Fruit fly (Drosophila melanogaster) whole organism, embryonic: ENCODE data around the gene CG34026.

Experiments used
- CG10565 ChIP-seq: fragments of 200-800 bp; sonication (Bioruptor generic); optimal IDR thresholded peaks from 3 replicates; lab custom pipeline; 2016; ENCODE audit warnings: missing biosample characterization, mild to moderate bottlenecking, missing genetic modification characterization
- CG11456 ChIP-seq: fragments of 200-800 bp; sonication (Bioruptor generic); IDR thresholded peaks from 3 replicates; pipeline ENCODE4 v1.3.6; 2022; ENCODE audit warnings: missing biosample characterization, missing genetic modification characterization
- CG11695 ChIP-seq: fragments of 200-800 bp; sonication (Bioruptor generic); IDR thresholded peaks from 3 replicates; pipeline ENCODE4 v1.3.6; 2022; ENCODE audit warnings: missing biosample characterization, missing genetic modification characterization
- CG11696 ChIP-seq: fragments of 200-800 bp; sonication (Bioruptor generic); IDR thresholded peaks from 2 replicates; pipeline ENCODE4 v1.3.6; 2022; ENCODE audit warnings: missing biosample characterization, missing genetic modification characterization
- CG11723 ChIP-seq: fragments of 200-800 bp; sonication (Bioruptor generic); optimal IDR thresholded peaks from 2 replicates; lab custom pipeline; 2017; ENCODE audit warnings: missing biosample characterization, mild to moderate bottlenecking, missing genetic modification characterization
- CG14441 ChIP-seq: fragments of 200-800 bp; sonication (Bioruptor generic); IDR thresholded peaks from 2 replicates; pipeline ENCODE4 v1.3.6; 2022; ENCODE audit warnings: missing biosample characterization, missing genetic modification characterization
- CG1602 ChIP-seq: fragments of 200-800 bp; sonication (Bioruptor generic); optimal IDR thresholded peaks from 3 replicates; lab custom pipeline; 2016; ENCODE audit warnings: missing biosample characterization, missing genetic modification characterization
- CG1603 ChIP-seq: fragments of 200-800 bp; sonication (Bioruptor generic); optimal IDR thresholded peaks from 2 replicates; lab custom pipeline; 2019; ENCODE audit warnings: missing biosample characterization, mild to moderate bottlenecking, missing genetic modification characterization, moderate library complexity
- CG17186 ChIP-seq: fragments of 200-800 bp; sonication (Bioruptor generic); optimal IDR thresholded peaks from 3 replicates; lab custom pipeline; 2017; ENCODE audit warnings: missing biosample characterization, missing genetic modification reagents, missing genetic modification characterization
- CG18764 ChIP-seq: fragments of 200-800 bp; sonication (Bioruptor generic); optimal IDR thresholded peaks from 3 replicates; lab custom pipeline; 2016; ENCODE audit warnings: missing biosample characterization, missing genetic modification characterization
- CG2116 ChIP-seq: fragments of 200-800 bp; sonication (Bioruptor generic); optimal IDR thresholded peaks from 3 replicates; lab custom pipeline; 2018; ENCODE audit warnings: missing biosample characterization, mild to moderate bottlenecking, missing genetic modification characterization
- CG2129 ChIP-seq: fragments of 200-800 bp; sonication (Bioruptor generic); IDR thresholded peaks from 2 replicates; pipeline ENCODE4 v1.3.6; 2022; ENCODE audit warnings: missing biosample characterization, missing genetic modification characterization; ENCODE audit not compliant: partially characterized antibody
- CG30403 ChIP-seq: fragments of 200-800 bp; sonication (Bioruptor generic); optimal IDR thresholded peaks from 3 replicates; lab custom pipeline; 2016; ENCODE audit warnings: missing biosample characterization, missing genetic modification characterization
- CG33213 ChIP-seq: fragments of 200-800 bp; sonication (Bioruptor generic); optimal IDR thresholded peaks from 3 replicates; lab custom pipeline; 2016; ENCODE audit warnings: missing biosample characterization, missing genetic modification characterization
- CG34376 ChIP-seq: fragments of 200-800 bp; sonication (Bioruptor generic); optimal IDR thresholded peaks from 2 replicates; lab custom pipeline; 2018; ENCODE audit warnings: missing biosample characterization, mild to moderate bottlenecking, missing genetic modification characterization
- CG3995 ChIP-seq: fragments of 200-800 bp; sonication (Bioruptor generic); optimal IDR thresholded peaks from 3 replicates; lab custom pipeline; 2016; ENCODE audit warnings: missing biosample characterization, missing genetic modification characterization
- CG4617 ChIP-seq: fragments of 200-800 bp; sonication (Bioruptor generic); optimal IDR thresholded peaks from 3 replicates; lab custom pipeline; 2016; ENCODE audit warnings: missing biosample characterization, missing genetic modification characterization, borderline replicate concordance
- CG4707 ChIP-seq: fragments of 200-800 bp; sonication (Bioruptor generic); optimal IDR thresholded peaks from 2 replicates; lab custom pipeline; 2018; ENCODE audit warnings: missing biosample characterization, mild to moderate bottlenecking, missing genetic modification characterization, moderate library complexity
- CG6683 ChIP-seq: fragments of 200-800 bp; sonication (Bioruptor generic); optimal IDR thresholded peaks from 2 replicates; lab custom pipeline; 2017; ENCODE audit warnings: missing biosample characterization, mild to moderate bottlenecking, missing genetic modification characterization, missing genetic modification reagents
- CG9215 ChIP-seq: fragments of 200-800 bp; sonication (Bioruptor generic); IDR thresholded peaks from 2 replicates; pipeline ENCODE4 v1.3.6; 2022; ENCODE audit warnings: missing biosample characterization, missing genetic modification characterization
- CG9876 ChIP-seq: fragments of 200-800 bp; sonication (Bioruptor generic); optimal IDR thresholded peaks from 2 replicates; lab custom pipeline; 2016; ENCODE audit warnings: missing biosample characterization, missing genetic modification characterization
- CTCF ChIP-seq: fragments of 200-800 bp; sonication (Bioruptor generic); optimal IDR thresholded peaks from 2 replicates; lab custom pipeline; 2017; ENCODE audit warnings: missing biosample characterization, mild to moderate bottlenecking, missing genetic modification characterization, moderate library complexity
- Dip2 ChIP-seq: fragments of 200-800 bp; sonication (Bioruptor generic); IDR thresholded peaks from 2 replicates; pipeline ENCODE4 v1.3.6; 2022; ENCODE audit warnings: missing biosample characterization, missing genetic modification characterization
- Kr ChIP-seq: fragments of 200-800 bp; sonication (Bioruptor generic); optimal IDR thresholded peaks from 2 replicates; lab custom pipeline; 2017; ENCODE audit warnings: missing biosample characterization, mild to moderate bottlenecking, missing genetic modification characterization
- NK7.1 ChIP-seq: fragments of 200-800 bp; sonication (Bioruptor generic); optimal IDR thresholded peaks from 3 replicates; lab custom pipeline; 2016; ENCODE audit warnings: missing biosample characterization, missing genetic modification characterization
- Nf-YA ChIP-seq: fragments of 200-800 bp; sonication (Bioruptor generic); IDR thresholded peaks from 2 replicates; pipeline ENCODE4 v1.3.6; 2022; ENCODE audit warnings: missing biosample characterization, missing genetic modification characterization
- Spps ChIP-seq: fragments of 200-800 bp; sonication (Bioruptor generic); optimal IDR thresholded peaks from 2 replicates; lab custom pipeline; 2018; ENCODE audit warnings: missing biosample characterization, mild to moderate bottlenecking, missing genetic modification characterization
- al ChIP-seq: fragments of 200-800 bp; sonication (Bioruptor generic); IDR thresholded peaks from 2 replicates; pipeline ENCODE4 v1.3.6; 2022; ENCODE audit warnings: missing biosample characterization, missing genetic modification characterization
- az2 ChIP-seq: fragments of 200-800 bp; sonication (Bioruptor generic); optimal IDR thresholded peaks from 3 replicates; lab custom pipeline; 2016; ENCODE audit warnings: missing biosample characterization, missing genetic modification characterization
- btn ChIP-seq: fragments of 200-800 bp; sonication (Bioruptor generic); optimal IDR thresholded peaks from 2 replicates; lab custom pipeline; 2016; ENCODE audit warnings: missing biosample characterization, missing genetic modification characterization
- caup ChIP-seq: fragments of 200-800 bp; sonication (Bioruptor generic); optimal IDR thresholded peaks from 3 replicates; lab custom pipeline; 2017; ENCODE audit warnings: missing biosample characterization, mild to moderate bottlenecking, missing genetic modification characterization, moderate library complexity; ENCODE audit not compliant: severe bottlenecking
- cwo ChIP-seq: fragments of 200-800 bp; sonication (Bioruptor generic); optimal IDR thresholded peaks from 3 replicates; lab custom pipeline; 2017; ENCODE audit warnings: missing biosample characterization, missing genetic modification characterization, mild to moderate bottlenecking, moderate library complexity, missing genetic modification reagents
- disco-r ChIP-seq: fragments of 200-800 bp; sonication (Bioruptor generic); optimal IDR thresholded peaks from 2 replicates; lab custom pipeline; 2016; ENCODE audit warnings: missing biosample characterization, missing genetic modification characterization
- dysf ChIP-seq: fragments of 200-800 bp; sonication (Bioruptor generic); IDR thresholded peaks from 3 replicates; pipeline ENCODE4 v1.3.6; 2022; ENCODE audit warnings: missing biosample characterization, missing genetic modification characterization
- gcm ChIP-seq: fragments of 200-800 bp; sonication (Bioruptor generic); optimal IDR thresholded peaks from 2 replicates; lab custom pipeline; 2019; ENCODE audit warnings: missing biosample characterization, mild to moderate bottlenecking, missing genetic modification characterization, moderate library complexity
- grn ChIP-seq: fragments of 200-800 bp; sonication (Bioruptor generic); optimal IDR thresholded peaks from 3 replicates; lab custom pipeline; 2017; ENCODE audit warnings: missing biosample characterization, missing genetic modification characterization
- h ChIP-seq: fragments of >200 bp; optimal IDR thresholded peaks from 2 replicates; lab custom pipeline; 2017
- kni ChIP-seq: fragments of 200-800 bp; sonication (Bioruptor generic); optimal IDR thresholded peaks from 3 replicates; lab custom pipeline; 2017; ENCODE audit warnings: mild to moderate bottlenecking, missing biosample characterization, missing genetic modification reagents, missing genetic modification characterization
- oc ChIP-seq: fragments of 200-800 bp; sonication (Bioruptor generic); optimal IDR thresholded peaks from 2 replicates; lab custom pipeline; 2018; ENCODE audit warnings: missing biosample characterization, mild to moderate bottlenecking, missing genetic modification characterization, moderate library complexity
- pita ChIP-seq: fragments of 200-800 bp; sonication (Bioruptor generic); optimal IDR thresholded peaks from 2 replicates; lab custom pipeline; 2017; ENCODE audit warnings: missing biosample characterization, mild to moderate bottlenecking, missing genetic modification characterization
- pros ChIP-seq: fragments of 200-800 bp; sonication (Bioruptor generic); optimal IDR thresholded peaks from 3 replicates; lab custom pipeline; 2019; ENCODE audit warnings: missing biosample characterization, mild to moderate bottlenecking, missing genetic modification characterization, moderate library complexity
- run ChIP-seq: fragments of 200-800 bp; sonication (Bioruptor generic); optimal IDR thresholded peaks from 3 replicates; lab custom pipeline; 2018; ENCODE audit warnings: missing biosample characterization, mild to moderate bottlenecking, missing genetic modification characterization
- shn ChIP-seq: fragments of 200-800 bp; sonication (Bioruptor generic); optimal IDR thresholded peaks from 3 replicates; lab custom pipeline; 2016; ENCODE audit warnings: missing biosample characterization, missing genetic modification characterization
- slbo ChIP-seq: fragments of 200-800 bp; sonication (Bioruptor generic); IDR thresholded peaks from 2 replicates; pipeline ENCODE4 v1.3.6; 2022; ENCODE audit warnings: missing biosample characterization, missing genetic modification characterization
- sna ChIP-seq: fragments of 200-800 bp; sonication (Bioruptor generic); IDR thresholded peaks from 2 replicates; pipeline ENCODE4 v1.3.6; 2022; ENCODE audit warnings: missing biosample characterization, missing genetic modification characterization; ENCODE audit not compliant: partially characterized antibody
- sr ChIP-seq: fragments of 200-800 bp; sonication (Bioruptor generic); IDR thresholded peaks from 3 replicates; pipeline ENCODE4 v1.3.6; 2022; ENCODE audit warnings: missing biosample characterization, missing genetic modification characterization
- stwl ChIP-seq: fragments of 200-800 bp; sonication (Bioruptor generic); optimal IDR thresholded peaks from 3 replicates; lab custom pipeline; 2018; ENCODE audit warnings: missing biosample characterization, mild to moderate bottlenecking, missing genetic modification characterization, moderate library complexity
- tll ChIP-seq, 2 experiments: fragments of 200-800 bp in 1 of 2; fragments of >200 bp in 1 of 2; sonication (Bioruptor generic) in 1 of 2; optimal IDR thresholded peaks; 2 replicates each; lab custom pipeline; 2017 to 2019; ENCODE audit warnings: missing biosample characterization in 2 of 2, missing genetic modification characterization in 2 of 2, mild to moderate bottlenecking in 1 of 2, moderate library complexity in 1 of 2
- trh ChIP-seq: fragments of 200-800 bp; sonication (Bioruptor generic); optimal IDR thresholded peaks from 2 replicates; lab custom pipeline; 2016; ENCODE audit warnings: missing biosample characterization, missing genetic modification characterization
- tup ChIP-seq: fragments of 200-800 bp; sonication (Bioruptor generic); optimal IDR thresholded peaks from 2 replicates; lab custom pipeline; 2016; ENCODE audit warnings: missing biosample characterization, mild to moderate bottlenecking, missing genetic modification characterization, moderate library complexity
- twi ChIP-seq: fragments of 200-800 bp; optimal IDR thresholded peaks from 2 replicates; lab custom pipeline; 2019; ENCODE audit warnings: missing biosample characterization, mild to moderate bottlenecking, missing genetic modification characterization, moderate library complexity

The CG34026 gene

DNA sequence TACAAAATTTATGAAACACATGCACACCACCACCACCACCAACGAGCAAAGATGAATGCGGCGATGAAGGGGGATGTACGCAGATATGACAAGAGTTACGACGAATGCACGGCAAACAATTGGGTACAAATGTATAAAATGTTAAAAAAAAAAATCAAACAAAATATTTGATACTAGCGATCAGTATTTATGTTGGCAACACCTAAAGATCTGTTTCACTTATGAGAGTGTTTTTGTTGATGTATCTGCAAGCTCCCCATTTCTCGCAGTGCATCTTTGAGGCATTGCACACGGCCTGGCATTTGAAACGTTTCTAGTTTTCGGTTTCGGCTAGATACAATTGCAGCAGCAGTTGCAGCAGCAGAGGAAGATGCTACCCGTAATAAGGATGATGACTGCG is 46.8 kb upstream of the CG34026 start:
- TF ChIP-seq CG33213 (GFP tag; lab: Kevin White, UChicago): peak; percentile 61
- TF ChIP-seq h (lab: Kevin White, UChicago): no peak
- TF ChIP-seq trh (GFP tag; lab: Kevin White, UChicago): peak; percentile 47
- TF ChIP-seq kni (GFP tag; lab: Kevin White, UChicago): no peak
- TF ChIP-seq cwo: peak; percentile 27
- TF ChIP-seq CG34376 (GFP tag; lab: Kevin White, UChicago): no peak
- no peak for TF ChIP-seq sna (GFP tag; lab: Robert Waterston, UW)
- TF ChIP-seq CG2116 (GFP tag; lab: Kevin White, UChicago): peak; percentile 9
- TF ChIP-seq az2: peak; percentile 79
- TF ChIP-seq CG18764 (GFP tag; lab: Kevin White, UChicago): peak; percentile 50
- TF ChIP-seq tll (GFP tag; optimal IDR thresholded peaks at IDR 0.05; lab: Kevin White, UChicago): no peak
- peak; percentile 14 for TF ChIP-seq CTCF (GFP tag; lab: Kevin White, UChicago)
- TF ChIP-seq disco-r: peak; percentile 46
- peak; percentile 45 for TF ChIP-seq caup (GFP tag; lab: Kevin White, UChicago)
- peak; percentile 47 for TF ChIP-seq NK7.1 (GFP tag; lab: Kevin White, UChicago)
- TF ChIP-seq CG10565 (GFP tag; lab: Kevin White, UChicago): peak; percentile 50
- TF ChIP-seq Dip2 (GFP tag; lab: Robert Waterston, UW): no peak
- no peak for TF ChIP-seq pros (GFP tag; lab: Kevin White, UChicago)
- no peak for TF ChIP-seq run (tag; lab: Kevin White, UChicago)
- TF ChIP-seq CG3995 (GFP tag; lab: Kevin White, UChicago): no peak
- TF ChIP-seq shn (GFP tag; lab: Kevin White, UChicago): peak; percentile 58
- peak; percentile 39 for TF ChIP-seq CG17186 (GFP tag; lab: Kevin White, UChicago)
- TF ChIP-seq CG9876: peak; percentile 24
- peak; percentile 71; the same call in 1 of the 2 replicates for TF ChIP-seq Nf-YA
- peak; percentile 22; the same call in 1 of the 2 replicates for TF ChIP-seq al (GFP tag; lab: Robert Waterston, UW)
- peak; percentile 35 for TF ChIP-seq stwl (tag; lab: Kevin White, UChicago)
- TF ChIP-seq gcm (GFP tag; lab: Kevin White, UChicago): peak; percentile 48
- TF ChIP-seq oc: peak; percentile 65
- TF ChIP-seq pita (GFP tag; lab: Kevin White, UChicago): no peak
- 0 out of 2 replicates have a peak, but pooled peaks have one; percentile 32 for TF ChIP-seq CG11696 (GFP tag; lab: Robert Waterston, UW)
- peak; percentile 77 for TF ChIP-seq CG30403
- TF ChIP-seq CG9215 (GFP tag; lab: Robert Waterston, UW): peak; percentile 44; the same call in 1 of the 2 replicates
- peak; percentile 29 for TF ChIP-seq grn
- TF ChIP-seq CG6683: peak; percentile 22
- peak; percentile 67 for TF ChIP-seq CG11723 (GFP tag; lab: Kevin White, UChicago)
- TF ChIP-seq twi (tag; lab: Kevin White, UChicago): peak; percentile 33
- peak; percentile 65 for TF ChIP-seq CG1602 (GFP tag; lab: Kevin White, UChicago)
- peak; percentile 54 for TF ChIP-seq slbo (GFP tag; lab: Robert Waterston, UW)
- peak; percentile 69 for TF ChIP-seq dysf
- peak; percentile 58 for TF ChIP-seq CG14441 (GFP tag; lab: Robert Waterston, UW)
- TF ChIP-seq sr (GFP tag; lab: Robert Waterston, UW): 0 out of 3 replicates have a peak, but pooled peaks have one; percentile 9
- TF ChIP-seq Spps (tag; lab: Kevin White, UChicago): peak; percentile 68
- TF ChIP-seq CG4617: peak; percentile 56
- peak; percentile 88 for TF ChIP-seq CG1603 (tag; lab: Kevin White, UChicago)
- peak; percentile 6 for TF ChIP-seq tup (GFP tag; lab: Kevin White, UChicago)
- TF ChIP-seq Kr: peak; percentile 12
- TF ChIP-seq CG11456: peak; percentile 60; the same call in 2 of the 3 replicates
- TF ChIP-seq CG2129 (GFP tag; lab: Robert Waterston, UW): no peak
- peak; percentile 67 for TF ChIP-seq btn (GFP tag; lab: Kevin White, UChicago)
- peak; percentile 49 for TF ChIP-seq CG4707 (GFP tag; lab: Kevin White, UChicago)
- peak; percentile 61; the same call in 2 of the 3 replicates for TF ChIP-seq CG11695 (GFP tag; lab: Robert Waterston, UW)
